Fruit fly (Drosophila melanogaster) whole organism, embryonic: ENCODE results near the gene CG42728.

ENCODE experiments used
- B-H2 ChIP-seq: fragments of 200-800 bp; sonication (Bioruptor generic); optimal IDR thresholded peaks from 2 replicates; lab custom pipeline; 2018; ENCODE audit warnings: missing biosample characterization, mild to moderate bottlenecking, missing genetic modification characterization
- CG12071 ChIP-seq: fragments of 200-800 bp; sonication (Bioruptor generic); optimal IDR thresholded peaks from 3 replicates; lab custom pipeline; 2018; ENCODE audit warnings: missing biosample characterization, mild to moderate bottlenecking, missing genetic modification characterization
- CG12769 ChIP-seq: fragments of 200-800 bp; sonication (Bioruptor generic); optimal IDR thresholded peaks from 2 replicates; lab custom pipeline; 2019; ENCODE audit warnings: missing biosample characterization, mild to moderate bottlenecking, missing genetic modification characterization, moderate library complexity
- CG13424 ChIP-seq: fragments of 200-800 bp; sonication (Bioruptor generic); optimal IDR thresholded peaks from 2 replicates; lab custom pipeline; 2019; ENCODE audit warnings: missing biosample characterization, mild to moderate bottlenecking, missing genetic modification characterization, moderate library complexity
- CG1603 ChIP-seq: fragments of 200-800 bp; sonication (Bioruptor generic); optimal IDR thresholded peaks from 2 replicates; lab custom pipeline; 2019; ENCODE audit warnings: missing biosample characterization, mild to moderate bottlenecking, missing genetic modification characterization, moderate library complexity
- CG16779 ChIP-seq: fragments of 200-800 bp; sonication (Bioruptor generic); IDR thresholded peaks from 2 replicates; pipeline ENCODE4 v1.3.6; 2022; ENCODE audit warnings: missing biosample characterization, missing genetic modification characterization
- CG16863 ChIP-seq: fragments of 200-800 bp; sonication (Bioruptor generic); optimal IDR thresholded peaks from 3 replicates; lab custom pipeline; 2016; ENCODE audit warnings: missing biosample characterization, missing genetic modification characterization
- CG1832 ChIP-seq: fragments of 200-800 bp; sonication (Bioruptor generic); optimal IDR thresholded peaks from 2 replicates; lab custom pipeline; 2017; ENCODE audit warnings: missing biosample characterization, mild to moderate bottlenecking, missing genetic modification characterization, inconsistent platforms
- CG2678 ChIP-seq: fragments of 200-800 bp; sonication (Bioruptor generic); optimal IDR thresholded peaks from 3 replicates; lab custom pipeline; 2019; ENCODE audit warnings: missing biosample characterization, mild to moderate bottlenecking, missing genetic modification characterization, moderate library complexity
- CG31365 ChIP-seq: fragments of 200-800 bp; sonication (Bioruptor generic); optimal IDR thresholded peaks from 2 replicates; lab custom pipeline; 2018; ENCODE audit warnings: missing biosample characterization, mild to moderate bottlenecking, missing genetic modification characterization
- CG32772 ChIP-seq: fragments of 200-800 bp; sonication (Bioruptor generic); IDR thresholded peaks from 2 replicates; pipeline ENCODE4 v1.3.6; 2022; ENCODE audit warnings: missing biosample characterization, missing genetic modification characterization
- CG3407 ChIP-seq: fragments of 200-800 bp; sonication (Bioruptor generic); optimal IDR thresholded peaks from 2 replicates; lab custom pipeline; 2018; ENCODE audit warnings: missing biosample characterization, mild to moderate bottlenecking, missing genetic modification characterization
- CG4328 ChIP-seq: fragments of 200-800 bp; sonication (Bioruptor generic); optimal IDR thresholded peaks from 3 replicates; lab custom pipeline; 2017; ENCODE audit warnings: missing biosample characterization, missing genetic modification reagents, missing genetic modification characterization
- CG6254 ChIP-seq: fragments of 200-800 bp; sonication (Bioruptor generic); optimal IDR thresholded peaks from 3 replicates; lab custom pipeline; 2017; ENCODE audit warnings: mild to moderate bottlenecking, missing biosample characterization, missing genetic modification reagents, missing genetic modification characterization
- CG8359 ChIP-seq: fragments of 200-800 bp; sonication (Bioruptor generic); optimal IDR thresholded peaks from 2 replicates; lab custom pipeline; 2017; ENCODE audit warnings: missing biosample characterization, mild to moderate bottlenecking, missing genetic modification characterization, borderline replicate concordance
- CkIIα-i1 ChIP-seq: fragments of 200-800 bp; sonication (Bioruptor generic); IDR thresholded peaks from 2 replicates; pipeline ENCODE4 v1.3.6; 2022; ENCODE audit warnings: missing biosample characterization, missing genetic modification characterization
- Dfd ChIP-seq, 2 experiments: fragments of >200 bp; optimal IDR thresholded peaks; 2 replicates each; lab custom pipeline; 2017; ENCODE audit warnings: missing biosample characterization in 2 of 2, missing genetic modification characterization in 2 of 2
- Dll ChIP-seq: fragments of 200-800 bp; sonication (Bioruptor generic); IDR thresholded peaks from 4 replicates; pipeline ENCODE4 v1.3.6; 2022; ENCODE audit warnings: missing biosample characterization, missing genetic modification characterization; ENCODE audit not compliant: partially characterized antibody
- Eip74EF ChIP-seq, 2 experiments: fragments of 200-800 bp in 1 of 2; fragments of >200 bp in 1 of 2; sonication (Bioruptor generic) in 1 of 2; optimal IDR thresholded peaks; 2 replicates each; lab custom pipeline; 2017 to 2019; ENCODE audit warnings: missing biosample characterization in 2 of 2, missing genetic modification characterization in 2 of 2, mild to moderate bottlenecking in 1 of 2, moderate library complexity in 1 of 2
- Elba2 ChIP-seq: fragments of 200-800 bp; sonication (Bioruptor generic); optimal IDR thresholded peaks from 3 replicates; lab custom pipeline; 2016; ENCODE audit warnings: missing biosample characterization, missing genetic modification characterization
- Hmx ChIP-seq: fragments of 200-800 bp; sonication (Bioruptor generic); optimal IDR thresholded peaks from 2 replicates; lab custom pipeline; 2016; ENCODE audit warnings: missing biosample characterization, missing genetic modification characterization
- Hr39 ChIP-seq: fragments of >200 bp; optimal IDR thresholded peaks from 2 replicates; lab custom pipeline; 2017
- Lhr ChIP-seq: fragments of 200-800 bp; sonication (Bioruptor generic); optimal IDR thresholded peaks from 3 replicates; lab custom pipeline; 2017; ENCODE audit warnings: mild to moderate bottlenecking, missing biosample characterization, missing genetic modification reagents, missing genetic modification characterization
- Med ChIP-seq: fragments of 200-800 bp; sonication (Bioruptor generic); peaks from one replicate; lab custom pipeline; 2016; ENCODE audit warnings: missing biosample characterization, missing genetic modification characterization, mild to moderate bottlenecking, inconsistent platforms, moderate library complexity
- Mes4 ChIP-seq: fragments of 200-800 bp; sonication (Bioruptor generic); optimal IDR thresholded peaks from 2 replicates; lab custom pipeline; 2016; ENCODE audit warnings: missing biosample characterization, missing genetic modification characterization
- Mrtf ChIP-seq: fragments of 200-800 bp; sonication (Bioruptor generic); IDR thresholded peaks from 3 replicates; pipeline ENCODE4 v1.3.6; 2022; ENCODE audit warnings: missing biosample characterization, missing genetic modification characterization
- Scr ChIP-seq: fragments of 200-800 bp; sonication (Bioruptor generic); IDR thresholded peaks from 2 replicates; pipeline ENCODE4 v1.3.6; 2022; ENCODE audit warnings: missing biosample characterization, missing genetic modification characterization; ENCODE audit not compliant: partially characterized antibody
- Sox102F ChIP-seq: fragments of 200-800 bp; sonication (Bioruptor generic); optimal IDR thresholded peaks from 2 replicates; lab custom pipeline; 2018; ENCODE audit warnings: missing biosample characterization, mild to moderate bottlenecking, missing genetic modification characterization, moderate library complexity
- Sry-β ChIP-seq: fragments of 200-800 bp; sonication (Bioruptor generic); optimal IDR thresholded peaks from 2 replicates; lab custom pipeline; 2018; ENCODE audit warnings: missing biosample characterization, mild to moderate bottlenecking, missing genetic modification characterization, moderate library complexity
- Sry-δ ChIP-seq: fragments of 200-800 bp; sonication (Bioruptor generic); optimal IDR thresholded peaks from 2 replicates; lab custom pipeline; 2016; ENCODE audit warnings: missing biosample characterization, missing genetic modification characterization
- Stat92E ChIP-seq, 3 experiments: fragments of >200 bp in 2 of 3; fragments of 200-800 bp in 1 of 3; sonication (Bioruptor generic) in 1 of 3; optimal IDR thresholded peaks; 2 replicates each; lab custom pipeline; 2017 to 2019; ENCODE audit warnings: missing biosample characterization in 3 of 3, missing genetic modification characterization in 3 of 3, mild to moderate bottlenecking in 1 of 3, moderate library complexity in 1 of 3
- btn ChIP-seq: fragments of 200-800 bp; sonication (Bioruptor generic); optimal IDR thresholded peaks from 2 replicates; lab custom pipeline; 2016; ENCODE audit warnings: missing biosample characterization, missing genetic modification characterization
- caup ChIP-seq: fragments of 200-800 bp; sonication (Bioruptor generic); optimal IDR thresholded peaks from 3 replicates; lab custom pipeline; 2017; ENCODE audit warnings: missing biosample characterization, mild to moderate bottlenecking, missing genetic modification characterization, moderate library complexity; ENCODE audit not compliant: severe bottlenecking
- chn ChIP-seq: fragments of 200-800 bp; sonication (Bioruptor generic); optimal IDR thresholded peaks from 2 replicates; lab custom pipeline; 2016; ENCODE audit warnings: missing biosample characterization, missing genetic modification characterization
- cwo ChIP-seq: fragments of 200-800 bp; sonication (Bioruptor generic); optimal IDR thresholded peaks from 3 replicates; lab custom pipeline; 2017; ENCODE audit warnings: missing biosample characterization, missing genetic modification characterization, mild to moderate bottlenecking, moderate library complexity, missing genetic modification reagents
- dmrt11E ChIP-seq: fragments of 200-800 bp; sonication (Bioruptor generic); optimal IDR thresholded peaks from 3 replicates; lab custom pipeline; 2018; ENCODE audit warnings: missing biosample characterization, mild to moderate bottlenecking, missing genetic modification characterization, moderate library complexity
- grn ChIP-seq: fragments of 200-800 bp; sonication (Bioruptor generic); optimal IDR thresholded peaks from 3 replicates; lab custom pipeline; 2017; ENCODE audit warnings: missing biosample characterization, missing genetic modification characterization
- lmd ChIP-seq: fragments of 200-800 bp; sonication (Bioruptor generic); IDR thresholded peaks from 2 replicates; pipeline ENCODE4 v1.3.6; 2022; ENCODE audit warnings: missing biosample characterization, missing genetic modification characterization
- mld ChIP-seq: fragments of 200-800 bp; sonication (Bioruptor generic); IDR thresholded peaks from 3 replicates; pipeline ENCODE4 v1.3.6; 2022; ENCODE audit warnings: missing biosample characterization, missing genetic modification characterization; ENCODE audit not compliant: partially characterized antibody
- nom ChIP-seq: fragments of 200-800 bp; sonication (Bioruptor generic); optimal IDR thresholded peaks from 2 replicates; lab custom pipeline; 2017; ENCODE audit warnings: missing biosample characterization, missing genetic modification characterization, mild to moderate bottlenecking, moderate library complexity, missing genetic modification reagents
- oc ChIP-seq: fragments of 200-800 bp; sonication (Bioruptor generic); optimal IDR thresholded peaks from 2 replicates; lab custom pipeline; 2018; ENCODE audit warnings: missing biosample characterization, mild to moderate bottlenecking, missing genetic modification characterization, moderate library complexity
- pfk ChIP-seq: fragments of 200-800 bp; sonication (Bioruptor generic); optimal IDR thresholded peaks from 2 replicates; lab custom pipeline; 2018; ENCODE audit warnings: missing biosample characterization, mild to moderate bottlenecking, missing genetic modification characterization, moderate library complexity
- pho ChIP-seq: fragments of 200-800 bp; sonication (Bioruptor generic); optimal IDR thresholded peaks from 2 replicates; lab custom pipeline; 2016; ENCODE audit warnings: missing biosample characterization, missing genetic modification characterization
- rib ChIP-seq: fragments of 200-800 bp; sonication (Bioruptor generic); IDR thresholded peaks from 2 replicates; pipeline ENCODE4 v1.3.6; 2022; ENCODE audit warnings: missing biosample characterization, missing genetic modification characterization
- sim ChIP-seq: fragments of 200-800 bp; sonication (Bioruptor generic); IDR thresholded peaks from 2 replicates; pipeline ENCODE4 v1.3.6; 2022; ENCODE audit warnings: missing biosample characterization, missing genetic modification characterization
- slbo ChIP-seq: fragments of 200-800 bp; sonication (Bioruptor generic); IDR thresholded peaks from 2 replicates; pipeline ENCODE4 v1.3.6; 2022; ENCODE audit warnings: missing biosample characterization, missing genetic modification characterization
- tll ChIP-seq, 2 experiments: fragments of 200-800 bp in 1 of 2; fragments of >200 bp in 1 of 2; sonication (Bioruptor generic) in 1 of 2; optimal IDR thresholded peaks; 2 replicates each; lab custom pipeline; 2017 to 2019; ENCODE audit warnings: missing biosample characterization in 2 of 2, missing genetic modification characterization in 2 of 2, mild to moderate bottlenecking in 1 of 2, moderate library complexity in 1 of 2
- unpg ChIP-seq: fragments of 200-800 bp; sonication (Bioruptor generic); optimal IDR thresholded peaks from 3 replicates; lab custom pipeline; 2018; ENCODE audit warnings: missing biosample characterization, mild to moderate bottlenecking, missing genetic modification characterization, moderate library complexity
- zfh2 ChIP-seq: fragments of 200-800 bp; sonication (Bioruptor generic); optimal IDR thresholded peaks from 2 replicates; lab custom pipeline; 2016; ENCODE audit warnings: missing biosample characterization, missing genetic modification characterization

CG42728 gene

dm6 chr3L:15530638-15531225, 2.7 kb upstream of the CG42728 start (continued):
- no peak for TF ChIP-seq slbo (GFP tag; lab: Robert Waterston, UW)
- no peak for TF ChIP-seq CG16779 (GFP tag; lab: Robert Waterston, UW)
- TF ChIP-seq Med (GFP tag; lab: Kevin White, UChicago), result peak; percentile 36
- TF ChIP-seq CG1603 (tag; lab: Kevin White, UChicago), result peak; percentile 28
- TF ChIP-seq CG6254 (GFP tag; lab: Kevin White, UChicago), result peak; percentile 1
- no peak for TF ChIP-seq grn
- TF ChIP-seq lmd (GFP tag; lab: Robert Waterston, UW), result no peak
- peak; percentile 26 for TF ChIP-seq CG12071 (GFP tag; lab: Kevin White, UChicago)
- TF ChIP-seq cwo (GFP tag; lab: Kevin White, UChicago), result no peak
- no peak for TF ChIP-seq caup (GFP tag; lab: Kevin White, UChicago)
- TF ChIP-seq chn (GFP tag; lab: Kevin White, UChicago), result no peak
- no peak for TF ChIP-seq Dll
- no peak for TF ChIP-seq unpg (GFP tag; lab: Kevin White, UChicago)
- no peak for TF ChIP-seq CkIIα-i1 (GFP tag; lab: Robert Waterston, UW)
- TF ChIP-seq B-H2 (GFP tag; lab: Kevin White, UChicago), result no peak
- no peak for TF ChIP-seq Hmx (GFP tag; lab: Kevin White, UChicago)
- peak; percentile 3 for TF ChIP-seq Sry-β (GFP tag; lab: Kevin White, UChicago)
- no peak for TF ChIP-seq Stat92E (GFP tag; optimal IDR thresholded peaks at IDR 0.05; lab: Kevin White, UChicago)
- no peak for TF ChIP-seq pfk (GFP tag; lab: Kevin White, UChicago)
- no peak for TF ChIP-seq sim (GFP tag; lab: Robert Waterston, UW)
- no peak for TF ChIP-seq tll (GFP tag; optimal IDR thresholded peaks at IDR 0.05; lab: Kevin White, UChicago)
- no peak for TF ChIP-seq oc (tag; lab: Kevin White, UChicago)
- no peak for TF ChIP-seq Dfd (GFP tag; optimal IDR thresholded peaks at IDR 0.05; lab: Kevin White, UChicago)
- peak; percentile 32 for TF ChIP-seq nom (GFP tag; lab: Kevin White, UChicago)
- no peak for TF ChIP-seq Elba2 (GFP tag; lab: Kevin White, UChicago)
- no peak for TF ChIP-seq Scr (GFP tag; lab: Robert Waterston, UW)
- no peak for TF ChIP-seq Eip74EF (GFP tag; optimal IDR thresholded peaks at IDR 0.05; lab: Kevin White, UChicago)
- peak; percentile 23 for TF ChIP-seq CG3407 (GFP tag; lab: Kevin White, UChicago)
- no peak for TF ChIP-seq CG13424 (tag; lab: Kevin White, UChicago)
- TF ChIP-seq Lhr, result no peak
- TF ChIP-seq Mrtf (GFP tag; lab: Robert Waterston, UW), result no peak
- TF ChIP-seq dmrt11E, result no peak
- no peak for TF ChIP-seq Sry-δ
- no peak for TF ChIP-seq CG8359 (GFP tag; lab: Kevin White, UChicago)
- no peak for TF ChIP-seq mld (GFP tag; lab: Robert Waterston, UW)
- no peak for TF ChIP-seq Sox102F (GFP tag; lab: Kevin White, UChicago)
- peak; percentile 66 for TF ChIP-seq CG12769 (tag; lab: Kevin White, UChicago)
- no peak for TF ChIP-seq CG16863 (GFP tag; lab: Kevin White, UChicago)
- TF ChIP-seq rib, result no peak
- TF ChIP-seq CG4328 (GFP tag; lab: Kevin White, UChicago), result peak; percentile 29
- no peak for TF ChIP-seq CG1832 (GFP tag; lab: Kevin White, UChicago)
- no peak for TF ChIP-seq Mes4
- TF ChIP-seq CG32772, result no peak
- no peak for TF ChIP-seq zfh2 (GFP tag; lab: Kevin White, UChicago)
- TF ChIP-seq CG2678 (tag; lab: Kevin White, UChicago), result peak; percentile 37
- TF ChIP-seq Hr39 (lab: Kevin White, UChicago), result no peak
- TF ChIP-seq pho (GFP tag; lab: Kevin White, UChicago), result no peak
- no peak for TF ChIP-seq CG31365 (tag; lab: Kevin White, UChicago)
- TF ChIP-seq btn (GFP tag; lab: Kevin White, UChicago), result no peak
